Fruit fly (Drosophila melanogaster) whole organism, embryonic: Measurements from ENCODE around the gene mgr.

Experiments
- BEAF-32 ChIP-seq: fragments of 200-800 bp; sonication (Bioruptor generic); optimal IDR thresholded peaks from 3 replicates; lab custom pipeline; 2017; ENCODE audit warnings: missing biosample characterization, missing genetic modification characterization, mild to moderate bottlenecking, moderate library complexity, missing genetic modification reagents
- CG10431 ChIP-seq: fragments of 200-800 bp; sonication (Bioruptor generic); optimal IDR thresholded peaks from 3 replicates; lab custom pipeline; 2018; ENCODE audit warnings: missing biosample characterization, mild to moderate bottlenecking, missing genetic modification characterization
- CG12236 ChIP-seq: fragments of 200-800 bp; sonication (Bioruptor generic); optimal IDR thresholded peaks from 2 replicates; lab custom pipeline; 2016; ENCODE audit warnings: missing biosample characterization, missing genetic modification characterization
- CG13775 ChIP-seq: fragments of 200-800 bp; sonication (Bioruptor generic); optimal IDR thresholded peaks from 3 replicates; lab custom pipeline; 2017; ENCODE audit warnings: missing biosample characterization, mild to moderate bottlenecking, missing genetic modification characterization
- CG17186 ChIP-seq: fragments of 200-800 bp; sonication (Bioruptor generic); optimal IDR thresholded peaks from 3 replicates; lab custom pipeline; 2017; ENCODE audit warnings: missing biosample characterization, missing genetic modification reagents, missing genetic modification characterization
- CG17568 ChIP-seq: fragments of 200-800 bp; sonication (Bioruptor generic); optimal IDR thresholded peaks from 2 replicates; lab custom pipeline; 2018; ENCODE audit warnings: missing biosample characterization, mild to moderate bottlenecking, missing genetic modification characterization, moderate library complexity
- CG18011 ChIP-seq: fragments of 200-800 bp; sonication (Bioruptor generic); optimal IDR thresholded peaks from 2 replicates; lab custom pipeline; 2017; ENCODE audit warnings: missing biosample characterization, missing genetic modification characterization, mild to moderate bottlenecking, moderate library complexity, missing genotype
- CG2678 ChIP-seq: fragments of 200-800 bp; sonication (Bioruptor generic); optimal IDR thresholded peaks from 3 replicates; lab custom pipeline; 2019; ENCODE audit warnings: missing biosample characterization, mild to moderate bottlenecking, missing genetic modification characterization, moderate library complexity
- CG3065 ChIP-seq: fragments of 200-800 bp; sonication (Bioruptor generic); optimal IDR thresholded peaks from 2 replicates; lab custom pipeline; 2016; ENCODE audit warnings: missing biosample characterization, missing genetic modification characterization
- CG31388 ChIP-seq: fragments of 200-800 bp; sonication (Bioruptor generic); optimal IDR thresholded peaks from 2 replicates; lab custom pipeline; 2016; ENCODE audit warnings: missing biosample characterization, missing genetic modification characterization
- CG32532 ChIP-seq: fragments of 200-800 bp; sonication (Bioruptor generic); IDR thresholded peaks from 2 replicates; pipeline ENCODE4 v1.3.6; 2022; ENCODE audit warnings: missing biosample characterization, missing genetic modification characterization
- CG3281 ChIP-seq: fragments of 200-800 bp; sonication (Bioruptor generic); optimal IDR thresholded peaks from 3 replicates; lab custom pipeline; 2017; ENCODE audit warnings: missing biosample characterization, mild to moderate bottlenecking, missing genetic modification characterization
- CG34376 ChIP-seq: fragments of 200-800 bp; sonication (Bioruptor generic); optimal IDR thresholded peaks from 2 replicates; lab custom pipeline; 2018; ENCODE audit warnings: missing biosample characterization, mild to moderate bottlenecking, missing genetic modification characterization
- CG3726 ChIP-seq: fragments of 200-800 bp; sonication (Bioruptor generic); IDR thresholded peaks from 3 replicates; pipeline ENCODE4, ENCODE4 v1.3.6; 2022; ENCODE audit warnings: missing biosample characterization, missing genetic modification characterization
- CG6175 ChIP-seq: fragments of 200-800 bp; sonication (Bioruptor generic); IDR thresholded peaks from 3 replicates; pipeline ENCODE4 v1.3.6; 2022; ENCODE audit warnings: missing biosample characterization, missing genetic modification characterization
- CG7745 ChIP-seq: fragments of 200-800 bp; sonication (Bioruptor generic); optimal IDR thresholded peaks from 2 replicates; lab custom pipeline; 2018; ENCODE audit warnings: missing biosample characterization, mild to moderate bottlenecking, missing genetic modification characterization, moderate library complexity
- CG7928 ChIP-seq: fragments of 200-800 bp; sonication (Bioruptor generic); optimal IDR thresholded peaks from 2 replicates; lab custom pipeline; 2017; ENCODE audit warnings: missing biosample characterization, mild to moderate bottlenecking, missing genetic modification characterization
- CG8290 ChIP-seq, 3 experiments: fragments of 200-800 bp; sonication (Bioruptor generic); optimal IDR thresholded peaks; 2 replicates each; lab custom pipeline; 2016 to 2019; ENCODE audit warnings: missing biosample characterization in 3 of 3, missing genetic modification characterization in 3 of 3, mild to moderate bottlenecking in 2 of 3, moderate library complexity in 1 of 3
- Chrac-16 ChIP-seq: fragments of 200-800 bp; sonication (Bioruptor generic); optimal IDR thresholded peaks from 3 replicates; lab custom pipeline; 2016; ENCODE audit warnings: missing biosample characterization, missing genetic modification characterization
- CoRest ChIP-seq: fragments of 200-800 bp; sonication (Bioruptor generic); optimal IDR thresholded peaks from 3 replicates; lab custom pipeline; 2018; ENCODE audit warnings: missing biosample characterization, mild to moderate bottlenecking, missing genetic modification characterization, moderate library complexity
- D19A ChIP-seq: fragments of 200-800 bp; optimal IDR thresholded peaks from 3 replicates; lab custom pipeline; 2019; ENCODE audit warnings: missing biosample characterization, mild to moderate bottlenecking, missing genetic modification characterization, moderate library complexity
- Dp ChIP-seq: fragments of 200-800 bp; sonication (Bioruptor generic); optimal IDR thresholded peaks from 2 replicates; lab custom pipeline; 2018; ENCODE audit warnings: missing biosample characterization, mild to moderate bottlenecking, missing genetic modification characterization, moderate library complexity
- Dref ChIP-seq: fragments of 200-800 bp; sonication (Bioruptor generic); IDR thresholded peaks from 2 replicates; pipeline ENCODE4 v1.3.6; 2022; ENCODE audit warnings: missing biosample characterization, missing genetic modification characterization
- Drgx ChIP-seq: fragments of 200-800 bp; sonication (Bioruptor generic); IDR thresholded peaks from 2 replicates; pipeline ENCODE4 v1.3.6; 2022; ENCODE audit warnings: missing biosample characterization, missing genetic modification characterization
- Hr3 ChIP-seq: fragments of 200-800 bp; sonication (Bioruptor generic); optimal IDR thresholded peaks from 3 replicates; lab custom pipeline; 2016; ENCODE audit warnings: missing biosample characterization, missing genetic modification characterization
- Hr51 ChIP-seq, 2 experiments: fragments of 200-800 bp; sonication (Bioruptor generic); optimal IDR thresholded peaks; 2 replicates in 1 of 2; 3 replicates in 1 of 2; lab custom pipeline; 2016 to 2018; ENCODE audit warnings: missing biosample characterization in 2 of 2, missing genetic modification characterization in 2 of 2, mild to moderate bottlenecking in 1 of 2, moderate library complexity in 1 of 2
- Jarid2 ChIP-seq: fragments of 200-800 bp; sonication (Bioruptor generic); optimal IDR thresholded peaks from 3 replicates; lab custom pipeline; 2017; ENCODE audit warnings: mild to moderate bottlenecking, missing biosample characterization, missing genetic modification reagents, missing genetic modification characterization
- MBD-R2 ChIP-seq: fragments of 200-800 bp; sonication (Bioruptor generic); IDR thresholded peaks from 2 replicates; pipeline ENCODE4 v1.3.6; 2022; ENCODE audit warnings: missing biosample characterization, missing genetic modification characterization
- Max ChIP-seq: fragments of 200-800 bp; sonication (Bioruptor generic); optimal IDR thresholded peaks from 2 replicates; lab custom pipeline; 2016; ENCODE audit warnings: missing biosample characterization, mild to moderate bottlenecking, missing genetic modification characterization
- Mrtf ChIP-seq: fragments of 200-800 bp; sonication (Bioruptor generic); IDR thresholded peaks from 3 replicates; pipeline ENCODE4 v1.3.6; 2022; ENCODE audit warnings: missing biosample characterization, missing genetic modification characterization
- Neu2 ChIP-seq: fragments of 200-800 bp; sonication (Bioruptor generic); optimal IDR thresholded peaks from 3 replicates; lab custom pipeline; 2016; ENCODE audit warnings: missing biosample characterization, missing genetic modification characterization, borderline replicate concordance
- Vsx1 ChIP-seq: fragments of 200-800 bp; sonication (Bioruptor generic); optimal IDR thresholded peaks from 2 replicates; lab custom pipeline; 2017; ENCODE audit warnings: missing biosample characterization, mild to moderate bottlenecking, missing genetic modification characterization, missing genetic modification reagents
- crp ChIP-seq, 2 experiments: fragments of 200-800 bp; sonication (Bioruptor generic); optimal IDR thresholded peaks; 2 replicates in 1 of 2; 3 replicates in 1 of 2; lab custom pipeline; 2017; ENCODE audit warnings: missing biosample characterization in 2 of 2, missing genetic modification characterization in 2 of 2, mild to moderate bottlenecking in 1 of 2, moderate library complexity in 1 of 2
- cwo ChIP-seq: fragments of 200-800 bp; sonication (Bioruptor generic); optimal IDR thresholded peaks from 3 replicates; lab custom pipeline; 2017; ENCODE audit warnings: missing biosample characterization, missing genetic modification characterization, mild to moderate bottlenecking, moderate library complexity, missing genetic modification reagents
- dm ChIP-seq: fragments of 200-800 bp; sonication (Bioruptor generic); optimal IDR thresholded peaks from 3 replicates; lab custom pipeline; 2016; ENCODE audit warnings: missing biosample characterization, missing genetic modification characterization
- fd102C ChIP-seq: fragments of 200-800 bp; sonication (Bioruptor generic); optimal IDR thresholded peaks from 2 replicates; lab custom pipeline; 2018; ENCODE audit warnings: missing biosample characterization, mild to moderate bottlenecking, missing genetic modification characterization, moderate library complexity
- gfzf ChIP-seq: fragments of 200-800 bp; sonication (Bioruptor generic); optimal IDR thresholded peaks from 2 replicates; lab custom pipeline; 2016; ENCODE audit warnings: missing biosample characterization, mild to moderate bottlenecking, missing genetic modification characterization, moderate library complexity
- grau ChIP-seq: fragments of 200-800 bp; optimal IDR thresholded peaks from 3 replicates; lab custom pipeline; 2019; ENCODE audit warnings: missing biosample characterization, mild to moderate bottlenecking, missing genetic modification characterization, moderate library complexity
- h ChIP-seq: fragments of >200 bp; optimal IDR thresholded peaks from 2 replicates; lab custom pipeline; 2017
- hth ChIP-seq: fragments of >200 bp; optimal IDR thresholded peaks from 2 replicates; lab custom pipeline; 2017; ENCODE audit warnings: inconsistent platforms
- inv ChIP-seq: fragments of 200-800 bp; sonication (Bioruptor generic); IDR thresholded peaks from 2 replicates; pipeline ENCODE4 v1.3.6; 2022; ENCODE audit warnings: missing biosample characterization, missing genetic modification characterization; ENCODE audit not compliant: partially characterized antibody
- lbe ChIP-seq: fragments of 200-800 bp; sonication (Bioruptor generic); optimal IDR thresholded peaks from 2 replicates; lab custom pipeline; 2016; ENCODE audit warnings: missing biosample characterization, mild to moderate bottlenecking, missing genetic modification characterization
- pzg ChIP-seq: fragments of 200-800 bp; sonication (Bioruptor generic); optimal IDR thresholded peaks from 3 replicates; lab custom pipeline; 2018; ENCODE audit warnings: missing biosample characterization, mild to moderate bottlenecking, missing genetic modification characterization, moderate library complexity
- rib ChIP-seq: fragments of 200-800 bp; sonication (Bioruptor generic); IDR thresholded peaks from 2 replicates; pipeline ENCODE4 v1.3.6; 2022; ENCODE audit warnings: missing biosample characterization, missing genetic modification characterization
- schlank ChIP-seq: fragments of 200-800 bp; sonication (Bioruptor generic); optimal IDR thresholded peaks from 2 replicates; lab custom pipeline; 2018; ENCODE audit warnings: missing biosample characterization, mild to moderate bottlenecking, missing genetic modification characterization
- scrt ChIP-seq: fragments of 200-800 bp; sonication (Bioruptor generic); optimal IDR thresholded peaks from 2 replicates; lab custom pipeline; 2018; ENCODE audit warnings: missing biosample characterization, mild to moderate bottlenecking, missing genetic modification characterization, moderate library complexity
- slbo ChIP-seq: fragments of 200-800 bp; sonication (Bioruptor generic); IDR thresholded peaks from 2 replicates; pipeline ENCODE4 v1.3.6; 2022; ENCODE audit warnings: missing biosample characterization, missing genetic modification characterization
- sob ChIP-seq: fragments of 200-800 bp; sonication (Bioruptor generic); IDR thresholded peaks from 2 replicates; pipeline ENCODE4 v1.3.6; 2022; ENCODE audit warnings: missing biosample characterization, missing genetic modification characterization
- stwl ChIP-seq: fragments of 200-800 bp; sonication (Bioruptor generic); optimal IDR thresholded peaks from 3 replicates; lab custom pipeline; 2018; ENCODE audit warnings: missing biosample characterization, mild to moderate bottlenecking, missing genetic modification characterization, moderate library complexity
- zen2 ChIP-seq: fragments of 200-800 bp; sonication (Bioruptor generic); IDR thresholded peaks from 3 replicates; pipeline ENCODE4 v1.3.6; 2022; ENCODE audit warnings: missing biosample characterization, missing genetic modification characterization; ENCODE audit not compliant: partially characterized antibody

mgr gene

dm6 chr3R:11412371-11412770, 2.7 kb upstream of the mgr start, which contains the start of gene Ipo9 (continued):
- TF ChIP-seq Hr3 (GFP tag; lab: Kevin White, UChicago) (no peak), Neu2 (GFP tag; lab: Kevin White, UChicago) (no peak), Dref (GFP tag; lab: Robert Waterston, UW) (peak; percentile 65), hth (no peak), CG2678 (tag; lab: Kevin White, UChicago) (no peak), CG34376 (GFP tag; lab: Kevin White, UChicago) (no peak), CG32532 (GFP tag; lab: Robert Waterston, UW) (peak; percentile 22; the same call in 1 of the 2 replicates), stwl (peak; percentile 41), scrt (GFP tag; lab: Kevin White, UChicago) (no peak), lbe (GFP tag; lab: Kevin White, UChicago) (no peak), BEAF-32 (GFP tag; lab: Kevin White, UChicago) (peak; percentile 38), pzg (GFP tag; lab: Kevin White, UChicago) (peak; percentile 46), cwo (GFP tag; lab: Kevin White, UChicago) (no peak), Jarid2 (GFP tag; lab: Kevin White, UChicago) (no peak), h (no peak), gfzf (GFP tag; lab: Kevin White, UChicago) (no peak), sob (GFP tag; lab: Robert Waterston, UW) (no peak), Drgx (GFP tag; lab: Robert Waterston, UW) (no peak), CG17568 (GFP tag; lab: Kevin White, UChicago) (no peak), CG7928 (GFP tag; lab: Kevin White, UChicago) (no peak), CG10431 (GFP tag; lab: Kevin White, UChicago) (no peak), zen2 (GFP tag; lab: Robert Waterston, UW) (no peak), CG7745 (tag; lab: Kevin White, UChicago) (no peak), grau (tag; lab: Kevin White, UChicago) (no peak), CG6175 (no peak), CG17186 (GFP tag; lab: Kevin White, UChicago) (no peak), schlank (tag; lab: Kevin White, UChicago) (no peak), CG8290 (GFP tag; optimal IDR thresholded peaks at IDR 0.05; lab: Kevin White, UChicago) (no peak), CG8290 (tag; optimal IDR thresholded peaks at IDR 0.05; lab: Kevin White, UChicago) (no peak), CG18011 (GFP tag; lab: Kevin White, UChicago) (no peak), MBD-R2 (GFP tag; lab: Robert Waterston, UW) (peak; percentile 84), D19A (no peak), CG12236 (no peak), Vsx1 (GFP tag; lab: Kevin White, UChicago) (no peak), CG3065 (GFP tag; lab: Kevin White, UChicago) (no peak), inv (GFP tag; lab: Robert Waterston, UW) (no peak), CG3726 (GFP tag; lab: Robert Waterston, UW) (no peak), rib (GFP tag; lab: Robert Waterston, UW) (peak; percentile 79; the same call in 1 of the 2 replicates), Dp (GFP tag; lab: Kevin White, UChicago) (peak; percentile 61), Max (GFP tag; lab: Kevin White, UChicago) (no peak), CG13775 (GFP tag; lab: Kevin White, UChicago) (no peak), crp (GFP tag; optimal IDR thresholded peaks at IDR 0.05; lab: Kevin White, UChicago) (peak in 1 of 2 experiments; percentile 37), slbo (GFP tag; lab: Robert Waterston, UW) (0 out of 2 replicates have a peak, but pooled peaks have one; percentile 20), CoRest (tag; lab: Kevin White, UChicago) (no peak), CG3281 (GFP tag; lab: Kevin White, UChicago) (no peak), Hr51 (GFP tag; optimal IDR thresholded peaks at IDR 0.05; lab: Kevin White, UChicago) (no peak), Mrtf (GFP tag; lab: Robert Waterston, UW) (no peak), CG31388 (GFP tag; lab: Kevin White, UChicago) (no peak), dm (GFP tag; lab: Kevin White, UChicago) (peak; percentile 43), Chrac-16 (GFP tag; lab: Kevin White, UChicago) (no peak), fd102C (GFP tag; lab: Kevin White, UChicago) (no peak)
